Worm (Caenorhabditis elegans) whole organism, L1 larva: ENCODE results near the gene T25B9.2.

Experiments
- C16A3.4 ChIP-seq: fragments of 150-350 bp; optimal IDR thresholded peaks from 2 replicates; lab custom pipeline; 2014; ENCODE audit warnings: missing biosample characterization, missing genetic modification characterization
- C34B4.2 ChIP-seq: sonication (generic microtip); optimal IDR thresholded peaks from 2 replicates; lab custom pipeline; 2017; ENCODE audit warnings: mild to moderate bottlenecking, missing genetic modification characterization, missing compliant biosample characterization
- aly-2 ChIP-seq: fragments of 150-350 bp; optimal IDR thresholded peaks from 2 replicates; lab custom pipeline; 2014; ENCODE audit warnings: missing biosample characterization, missing genetic modification characterization
- ama-1 ChIP-seq: fragments of 150-350 bp; optimal IDR thresholded peaks from 2 replicates; lab custom pipeline; 2014
- ceh-8 ChIP-seq: fragments of 200-800 bp; sonication (Bioruptor generic); optimal IDR thresholded peaks from 2 replicates; lab custom pipeline; 2018; ENCODE audit warnings: mild to moderate bottlenecking, missing genetic modification characterization, moderate library complexity, missing compliant biosample characterization
- ceh-82 ChIP-seq, 3 experiments: fragments of 150-350 bp in 1 of 3; sonication (generic microtip) in 2 of 3; optimal IDR thresholded peaks; 2 replicates each; lab custom pipeline; 2014 to 2017; ENCODE audit warnings: missing biosample characterization in 3 of 3, missing genetic modification characterization in 3 of 3
- ceh-90 ChIP-seq: sonication (generic microtip); optimal IDR thresholded peaks from 2 replicates; lab custom pipeline; 2016; ENCODE audit warnings: missing genetic modification characterization, missing compliant biosample characterization
- ces-1 ChIP-seq: fragments of 150-350 bp; optimal IDR thresholded peaks from 2 replicates; lab custom pipeline; 2014; ENCODE audit warnings: missing biosample characterization, missing genetic modification reagents, missing genetic modification characterization
- dpl-1 ChIP-seq, 3 experiments: fragments of 150-350 bp in 2 of 3; sonication (generic microtip) in 1 of 3; optimal IDR thresholded peaks; 2 replicates each; lab custom pipeline; 2014 to 2017; ENCODE audit warnings: missing biosample characterization in 3 of 3, missing genetic modification characterization in 3 of 3, missing genetic modification reagents in 3 of 3
- elt-2 ChIP-seq: sonication (generic microtip); optimal IDR thresholded peaks from 2 replicates; lab custom pipeline; 2016; ENCODE audit warnings: missing genetic modification characterization, mild to moderate bottlenecking, inconsistent platforms, missing compliant biosample characterization, missing genetic modification reagents
- elt-3 ChIP-seq, 6 experiments: fragments of 150-350 bp in 1 of 6; sonication (generic microtip); optimal IDR thresholded peaks; 2 replicates each; lab custom pipeline; 2017 to 2018; ENCODE audit warnings: missing biosample characterization in 6 of 6, missing genetic modification characterization in 6 of 6, inconsistent platforms in 1 of 6
- ets-5 ChIP-seq: fragments of 200-800 bp; sonication (Bioruptor generic); IDR thresholded peaks from 2 replicates; pipeline ENCODE4 v1.3.6; 2022; ENCODE audit warnings: missing genetic modification characterization, missing compliant biosample characterization
- fkh-10 ChIP-seq: sonication (generic microtip); optimal IDR thresholded peaks from 2 replicates; lab custom pipeline; 2017; ENCODE audit warnings: missing biosample characterization, missing genetic modification reagents, missing genetic modification characterization
- fkh-4 ChIP-seq: sonication (generic microtip); optimal IDR thresholded peaks from 2 replicates; lab custom pipeline; 2016; ENCODE audit warnings: missing compliant biosample characterization, missing genetic modification characterization, borderline replicate concordance
- jun-1 ChIP-seq: fragments of 150-350 bp; optimal IDR thresholded peaks from 2 replicates; lab custom pipeline; 2014; ENCODE audit warnings: missing biosample characterization, missing genetic modification reagents, missing genetic modification characterization
- lin-13 ChIP-seq: fragments of 150-350 bp; optimal IDR thresholded peaks from 2 replicates; lab custom pipeline; 2014; ENCODE audit warnings: missing biosample characterization, missing genetic modification reagents, missing genetic modification characterization
- lin-14 ChIP-seq: fragments of 200-800 bp; sonication (Bioruptor generic); optimal IDR thresholded peaks from 2 replicates; lab custom pipeline; 2018; ENCODE audit warnings: mild to moderate bottlenecking, missing genetic modification characterization, moderate library complexity, missing compliant biosample characterization
- lin-15B ChIP-seq: fragments of 150-350 bp; sonication (generic microtip); optimal IDR thresholded peaks from 3 replicates; lab custom pipeline; 2014; ENCODE audit warnings: missing biosample characterization, missing genetic modification characterization
- lin-35 ChIP-seq, 2 experiments: fragments of 150-350 bp; optimal IDR thresholded peaks; 2 replicates each; lab custom pipeline; 2014; ENCODE audit warnings: missing biosample characterization in 2 of 2, missing genetic modification characterization in 2 of 2, missing genetic modification reagents in 2 of 2
- lir-3 ChIP-seq: sonication (generic microtip); optimal IDR thresholded peaks from 2 replicates; lab custom pipeline; 2016; ENCODE audit warnings: mild to moderate bottlenecking, missing genetic modification characterization, moderate library complexity, missing compliant biosample characterization; ENCODE audit not compliant: poor library complexity
- mdl-1 ChIP-seq, 2 experiments: fragments of 150-350 bp; optimal IDR thresholded peaks; 2 replicates each; lab custom pipeline; 2014 to 2017; ENCODE audit warnings: missing biosample characterization in 2 of 2, missing genetic modification characterization in 2 of 2, inconsistent platforms in 1 of 2
- nhr-19 ChIP-seq: fragments of 200-800 bp; sonication (Bioruptor generic); conservative IDR thresholded peaks from 2 replicates; pipeline ENCODE4 v1.3.6; 2022; ENCODE audit warnings: missing genetic modification characterization, missing compliant biosample characterization
- nhr-20 ChIP-seq: sonication (generic microtip); optimal IDR thresholded peaks from 2 replicates; lab custom pipeline; 2016; ENCODE audit warnings: mild to moderate bottlenecking, missing genetic modification characterization, missing compliant biosample characterization
- nhr-237 ChIP-seq: fragments of 150-350 bp; optimal IDR thresholded peaks from 2 replicates; lab custom pipeline; 2014; ENCODE audit warnings: missing biosample characterization, missing genetic modification characterization
- nhr-28 ChIP-seq: fragments of 150-350 bp; optimal IDR thresholded peaks from 2 replicates; lab custom pipeline; 2014; ENCODE audit warnings: missing biosample characterization, missing genetic modification characterization
- nhr-85 ChIP-seq: sonication (generic microtip); peaks from one replicate; lab custom pipeline; 2016; ENCODE audit warnings: missing genetic modification characterization, inconsistent platforms, missing compliant biosample characterization
- skn-1 ChIP-seq: fragments of 150-350 bp; optimal IDR thresholded peaks from 2 replicates; lab custom pipeline; 2014; ENCODE audit warnings: missing biosample characterization, missing genetic modification characterization
- snu-23 ChIP-seq: sonication (generic microtip); optimal IDR thresholded peaks from 2 replicates; lab custom pipeline; 2016; ENCODE audit warnings: missing genetic modification characterization, missing compliant biosample characterization
- sox-4 ChIP-seq: sonication (generic microtip); optimal IDR thresholded peaks from 2 replicates; lab custom pipeline; 2016; ENCODE audit warnings: missing genetic modification characterization, missing compliant biosample characterization
- sptf-1 ChIP-seq: fragments of 150-350 bp; optimal IDR thresholded peaks from 2 replicates; lab custom pipeline; 2014; ENCODE audit warnings: missing biosample characterization, missing genetic modification characterization
- swsn-7 ChIP-seq: sonication (generic microtip); optimal IDR thresholded peaks from 2 replicates; lab custom pipeline; 2016; ENCODE audit warnings: missing genetic modification characterization, missing compliant biosample characterization
- tbx-2 ChIP-seq: sonication (generic microtip); optimal IDR thresholded peaks from 2 replicates; lab custom pipeline; 2016; ENCODE audit warnings: missing genetic modification characterization, missing compliant biosample characterization
- unc-30 ChIP-seq: sonication (generic microtip); optimal IDR thresholded peaks from 2 replicates; lab custom pipeline; 2017; ENCODE audit warnings: missing biosample characterization, missing genetic modification characterization
- unc-62 ChIP-seq: fragments of 150-350 bp; optimal IDR thresholded peaks from 2 replicates; lab custom pipeline; 2014; ENCODE audit warnings: missing biosample characterization, missing genetic modification reagents, missing genetic modification characterization
- xbp-1 ChIP-seq: sonication (generic microtip); optimal IDR thresholded peaks from 2 replicates; lab custom pipeline; 2016; ENCODE audit warnings: missing genetic modification characterization, missing compliant biosample characterization
- zag-1 ChIP-seq: fragments of 150-350 bp; optimal IDR thresholded peaks from 2 replicates; lab custom pipeline; 2014; ENCODE audit warnings: missing biosample characterization, missing genetic modification characterization
- ztf-4 ChIP-seq: fragments of 150-350 bp; optimal IDR thresholded peaks from 2 replicates; lab custom pipeline; 2014; ENCODE audit warnings: missing biosample characterization, missing genetic modification characterization

Gene T25B9.2

DNA sequence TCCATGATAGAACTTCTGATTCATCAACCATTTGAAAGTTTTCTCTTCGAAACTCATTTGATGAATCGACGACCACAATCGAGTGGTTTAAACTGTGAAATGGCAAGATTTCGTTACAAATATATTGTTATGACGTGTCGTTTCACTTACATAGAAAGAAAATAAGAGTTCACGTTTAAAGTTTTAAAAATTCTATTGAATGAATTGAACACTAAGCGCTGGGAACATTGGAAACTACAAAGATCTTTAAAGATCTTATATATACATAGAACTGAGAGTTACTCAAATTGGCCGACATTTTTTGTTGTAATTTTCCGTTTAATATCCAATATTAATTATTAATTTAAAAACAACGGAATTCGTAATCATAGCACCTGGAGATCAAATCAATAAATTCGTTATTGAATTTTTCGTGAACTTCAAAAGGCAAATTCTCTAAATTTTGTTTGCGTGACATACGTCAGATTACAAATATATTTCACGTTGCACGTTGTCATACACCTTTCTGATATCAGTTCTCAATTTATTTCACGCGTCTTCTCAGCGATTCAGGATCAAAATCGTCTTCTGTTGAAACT lies 6.1 kb upstream of the T25B9.2 start, which contains the start of the genes T25B9.4 and T25B9.6:
TSS of gene T25B9.4 (minus strand) at position 101 of the 578 bp plus-strand sequence.
TSS of gene T25B9.6 (plus strand) at position 528 of the 578 bp plus-strand sequence.
- TF ChIP-seq ceh-8 (GFP tag; lab: Kevin White, UChicago) (no peak), lin-14 (GFP tag; lab: Kevin White, UChicago) (no peak), jun-1 (tag; lab: Kevin White, UChicago) (no peak), lin-35 (GFP tag; optimal IDR thresholded peaks at IDR 0.05; lab: Kevin White, UChicago) (no peak), sox-4 (no peak), zag-1 (tag; lab: Kevin White, UChicago) (no peak), skn-1 (tag; lab: Kevin White, UChicago) (no peak), ama-1 (no peak), ceh-82 (tag; optimal IDR thresholded peaks at IDR 0.05; lab: Kevin White, UChicago) (no peak), nhr-28 (tag; lab: Kevin White, UChicago) (no peak), sptf-1 (tag; lab: Kevin White, UChicago) (no peak), dpl-1 (GFP tag; optimal IDR thresholded peaks at IDR 0.05; lab: Kevin White, UChicago) (no peak), unc-62 (GFP tag; lab: Kevin White, UChicago) (no peak), swsn-7 (tag; lab: Kevin White, UChicago) (no peak), C16A3.4 (tag; lab: Kevin White, UChicago) (no peak), ces-1 (GFP tag; lab: Kevin White, UChicago) (no peak), nhr-19 (GFP tag; lab: Robert Waterston, UW) (no peak), snu-23 (GFP tag; lab: Kevin White, UChicago) (no peak)

ce11 chrIV:10754685-10755084 lies 3.0 kb upstream of the T25B9.2 start, which contains the start of gene T25B9.5:
T25B9.5 (minus strand) TSS chrIV:10754785.
- no peak for TF ChIP-seq lin-13 (GFP tag; lab: Kevin White, UChicago)
- TF ChIP-seq fkh-4 (tag; lab: Kevin White, UChicago): no peak
- TF ChIP-seq nhr-28 (tag; lab: Kevin White, UChicago): no peak
- no peak for TF ChIP-seq swsn-7 (tag; lab: Kevin White, UChicago)
- TF ChIP-seq ama-1: no peak
- no peak for TF ChIP-seq C34B4.2
- no peak for TF ChIP-seq mdl-1 (tag; optimal IDR thresholded peaks at IDR 0.05; lab: Kevin White, UChicago)
- TF ChIP-seq tbx-2 (tag; lab: Kevin White, UChicago): no peak
- no peak for TF ChIP-seq nhr-85 (tag; lab: Kevin White, UChicago)
- TF ChIP-seq xbp-1 (tag; lab: Kevin White, UChicago): no peak
- no peak for TF ChIP-seq fkh-10 (GFP tag; lab: Kevin White, UChicago)
- no peak for TF ChIP-seq ets-5 (GFP tag; lab: Robert Waterston, UW)
- TF ChIP-seq lir-3 (tag; lab: Kevin White, UChicago): no peak
- TF ChIP-seq, all 84 proteins: peak for 0

- TF ChIP-seq aly-2 (tag; lab: Kevin White, UChicago): no peak
- TF ChIP-seq elt-3 (tag; optimal IDR thresholded peaks at IDR 0.05; lab: Kevin White, UChicago): peak in 1 of 6 experiments; percentile 80
- no peak for TF ChIP-seq mdl-1 (tag; optimal IDR thresholded peaks at IDR 0.05; lab: Kevin White, UChicago)
- TF ChIP-seq nhr-20: no peak
- no peak for TF ChIP-seq sox-4
Observed at ce11 chrIV:10750041-10750440, 1.6 kb downstream of the T25B9.2 start, which contains the start of gene T25B9.1. T25B9.1 (minus strand) TSS chrIV:10750141.

ce11 chrIV:10745332-10745731 lies 6.3 kb downstream of the T25B9.2 start:
- no peak for TF ChIP-seq elt-2 (tag; lab: Kevin White, UChicago)
- no peak for TF ChIP-seq unc-30
- no peak for TF ChIP-seq nhr-237 (tag; lab: Kevin White, UChicago)
- no peak for TF ChIP-seq tbx-2 (tag; lab: Kevin White, UChicago)
- no peak for TF ChIP-seq ceh-90
- no peak for TF ChIP-seq ces-1 (GFP tag; lab: Kevin White, UChicago)
- TF ChIP-seq ztf-4: no peak
- no peak for TF ChIP-seq lin-15B (tag; lab: Kevin White, UChicago)
- TF ChIP-seq sptf-1 (tag; lab: Kevin White, UChicago): no peak
